Worm (Caenorhabditis elegans) whole organism, mixed stage, embryonic: Measurements from ENCODE around the gene F58F12.4.

Source experiments
- M03D4.4 ChIP-seq: sonication (generic microtip); optimal IDR thresholded peaks from 2 replicates; lab custom pipeline; 2017; ENCODE audit warnings: mild to moderate bottlenecking, missing genetic modification characterization, missing compliant biosample characterization
- bed-3 ChIP-seq: fragments of 200-800 bp; sonication (Bioruptor generic); optimal IDR thresholded peaks from 3 replicates; lab custom pipeline; 2018; ENCODE audit warnings: mild to moderate bottlenecking, missing genetic modification characterization, moderate library complexity, missing compliant biosample characterization
- blmp-1 ChIP-seq: fragments of 150-350 bp; optimal IDR thresholded peaks from 2 replicates; lab custom pipeline; 2014; ENCODE audit warnings: missing biosample characterization, missing genetic modification characterization
- ceh-39 ChIP-seq: fragments of 150-350 bp; optimal IDR thresholded peaks from 2 replicates; lab custom pipeline; 2014; ENCODE audit warnings: missing biosample characterization, missing genetic modification characterization
- ceh-43 ChIP-seq: fragments of 200-800 bp; sonication (Bioruptor generic); optimal IDR thresholded peaks from 2 replicates; lab custom pipeline; 2018; ENCODE audit warnings: mild to moderate bottlenecking, missing genetic modification characterization, moderate library complexity, missing compliant biosample characterization
- ceh-83 ChIP-seq: fragments of 200-800 bp; sonication (Bioruptor generic); optimal IDR thresholded peaks from 2 replicates; lab custom pipeline; 2018; ENCODE audit warnings: mild to moderate bottlenecking, missing genetic modification characterization, missing compliant biosample characterization
- ces-1 ChIP-seq: fragments of 150-350 bp; optimal IDR thresholded peaks from 2 replicates; lab custom pipeline; 2014; ENCODE audit warnings: missing biosample characterization, missing genetic modification reagents, missing genetic modification characterization
- cnd-1 ChIP-seq: fragments of 200-800 bp; sonication (Bioruptor generic); optimal IDR thresholded peaks from 2 replicates; lab custom pipeline; 2018; ENCODE audit warnings: mild to moderate bottlenecking, missing genetic modification characterization, missing compliant biosample characterization
- drap-1 ChIP-seq: fragments of 200-800 bp; sonication (Bioruptor generic); optimal IDR thresholded peaks from 3 replicates; lab custom pipeline; 2018; ENCODE audit warnings: mild to moderate bottlenecking, missing genetic modification characterization, missing compliant biosample characterization
- elt-1 ChIP-seq: sonication (generic microtip); optimal IDR thresholded peaks from 2 replicates; lab custom pipeline; 2017; ENCODE audit warnings: missing genetic modification characterization, mild to moderate bottlenecking, missing compliant biosample characterization, antibody characterized with exemption, moderate library complexity, borderline replicate concordance; ENCODE audit not compliant: insufficient read depth
- elt-3 ChIP-seq: fragments of 150-350 bp; optimal IDR thresholded peaks from 2 replicates; lab custom pipeline; 2014; ENCODE audit warnings: missing biosample characterization, missing genetic modification characterization
- flh-1 ChIP-seq: fragments of 200-800 bp; sonication (Bioruptor generic); optimal IDR thresholded peaks from 2 replicates; lab custom pipeline; 2018; ENCODE audit warnings: mild to moderate bottlenecking, missing genetic modification characterization, moderate library complexity, missing compliant biosample characterization
- ham-2 ChIP-seq: fragments of 200-800 bp; sonication (Bioruptor generic); optimal IDR thresholded peaks from 2 replicates; lab custom pipeline; 2018; ENCODE audit warnings: mild to moderate bottlenecking, missing genetic modification characterization, missing compliant biosample characterization
- hlh-1 ChIP-seq: fragments of 150-350 bp; optimal IDR thresholded peaks from 2 replicates; lab custom pipeline; 2014; ENCODE audit warnings: missing biosample characterization, missing genetic modification reagents, missing genetic modification characterization
- lin-13 ChIP-seq: fragments of 150-350 bp; optimal IDR thresholded peaks from 2 replicates; lab custom pipeline; 2014; ENCODE audit warnings: missing biosample characterization, missing genetic modification characterization
- lin-32 ChIP-seq: fragments of 200-800 bp; sonication (Bioruptor generic); optimal IDR thresholded peaks from 2 replicates; lab custom pipeline; 2018; ENCODE audit warnings: mild to moderate bottlenecking, missing genetic modification characterization, missing compliant biosample characterization
- lsy-2 ChIP-seq: fragments of 150-350 bp; optimal IDR thresholded peaks from 2 replicates; lab custom pipeline; 2014; ENCODE audit warnings: missing biosample characterization, missing genetic modification characterization
- mab-5 ChIP-seq: fragments of 150-350 bp; optimal IDR thresholded peaks from 2 replicates; lab custom pipeline; 2014; ENCODE audit warnings: missing biosample characterization, missing genetic modification characterization
- mep-1 ChIP-seq: fragments of 150-350 bp; optimal IDR thresholded peaks from 2 replicates; lab custom pipeline; 2017; ENCODE audit warnings: missing biosample characterization, missing genetic modification reagents, missing genetic modification characterization, inconsistent platforms
- mls-2 ChIP-seq: sonication (generic microtip); optimal IDR thresholded peaks from 2 replicates; lab custom pipeline; 2016; ENCODE audit warnings: mild to moderate bottlenecking, missing genetic modification characterization, moderate library complexity, missing compliant biosample characterization
- nhr-12 ChIP-seq: fragments of 150-350 bp; optimal IDR thresholded peaks from 2 replicates; lab custom pipeline; 2014; ENCODE audit warnings: missing biosample characterization, missing genetic modification characterization
- nhr-2 ChIP-seq: fragments of 150-350 bp; optimal IDR thresholded peaks from 2 replicates; lab custom pipeline; 2014; ENCODE audit warnings: missing biosample characterization, missing genetic modification characterization
- nhr-237 ChIP-seq: fragments of 150-350 bp; optimal IDR thresholded peaks from 2 replicates; lab custom pipeline; 2014; ENCODE audit warnings: missing biosample characterization, missing genetic modification characterization
- nhr-28 ChIP-seq: fragments of 150-350 bp; optimal IDR thresholded peaks from 2 replicates; lab custom pipeline; 2014; ENCODE audit warnings: missing biosample characterization, missing genetic modification characterization
- nhr-76 ChIP-seq: sonication (generic microtip); optimal IDR thresholded peaks from 2 replicates; lab custom pipeline; 2017; ENCODE audit warnings: missing biosample characterization, missing genetic modification characterization
- pha-4 ChIP-seq: fragments of 150-350 bp; optimal IDR thresholded peaks from 2 replicates; lab custom pipeline; 2018; ENCODE audit warnings: missing biosample characterization, missing genetic modification reagents, missing genetic modification characterization
- sem-2 ChIP-seq: fragments of 200-800 bp; sonication (Bioruptor generic); optimal IDR thresholded peaks from 2 replicates; lab custom pipeline; 2018; ENCODE audit warnings: mild to moderate bottlenecking, missing genetic modification characterization, missing compliant biosample characterization
- snpc-4 ChIP-seq: fragments of 150-350 bp; optimal IDR thresholded peaks from 2 replicates; lab custom pipeline; 2014; ENCODE audit warnings: missing biosample characterization, missing genetic modification characterization
- unc-120 ChIP-seq: sonication (generic microtip); optimal IDR thresholded peaks from 2 replicates; lab custom pipeline; 2017; ENCODE audit warnings: missing genetic modification characterization, missing compliant biosample characterization; ENCODE audit not compliant: poor library complexity, severe bottlenecking
- unc-39 ChIP-seq: fragments of 150-350 bp; optimal IDR thresholded peaks from 2 replicates; lab custom pipeline; 2014; ENCODE audit warnings: missing biosample characterization, missing genetic modification characterization
- unc-62 ChIP-seq: fragments of 150-350 bp; optimal IDR thresholded peaks from 2 replicates; lab custom pipeline; 2014; ENCODE audit warnings: missing biosample characterization, missing genetic modification reagents, missing genetic modification characterization
- zip-8 ChIP-seq: fragments of 150-350 bp; optimal IDR thresholded peaks from 2 replicates; lab custom pipeline; 2014; ENCODE audit warnings: missing biosample characterization, missing genetic modification characterization
- ztf-11 ChIP-seq: fragments of 150-350 bp; optimal IDR thresholded peaks from 2 replicates; lab custom pipeline; 2014; ENCODE audit warnings: missing biosample characterization, missing genetic modification characterization

F58F12.4 gene

DNA sequence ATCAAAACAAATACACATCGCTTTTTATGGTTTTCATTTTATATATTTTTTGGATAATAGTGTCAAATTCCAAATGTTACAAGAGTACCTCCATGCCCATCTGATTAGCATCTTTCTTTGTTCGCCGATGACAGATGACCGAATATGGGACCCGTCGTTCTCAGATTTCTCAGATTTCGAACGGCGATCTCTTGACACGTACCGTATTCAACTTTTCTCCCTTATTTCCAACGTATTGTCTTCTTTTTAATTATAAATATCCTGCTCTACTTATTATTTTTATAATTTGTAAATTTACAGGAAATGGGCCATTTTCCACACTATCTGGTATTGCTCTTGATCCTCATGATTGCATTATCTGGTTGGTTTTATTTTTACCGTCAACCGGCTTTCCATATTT, 11.8 kb downstream of the F58F12.4 start, which contains the start of gene zig-10:
TSS of gene zig-10 (plus strand) at position 301 of the 400 bp plus-strand sequence.
- TF ChIP-seq nhr-28 (tag; lab: Kevin White, UChicago) = no peak
- no peak for TF ChIP-seq lsy-2 (tag; lab: Kevin White, UChicago)
- TF ChIP-seq lin-32 = no peak
- no peak for TF ChIP-seq flh-1
- no peak for TF ChIP-seq zip-8
- peak; percentile 37 for TF ChIP-seq elt-1
- TF ChIP-seq, all 35 proteins: peak for 1

ce11 chrII:6401649-6402048, 15.1 kb downstream of the F58F12.4 start, which contains the start of gene btb-2:
Gene btb-2, plus strand, starts transcription at chrII:6401949.
- TF ChIP-seq unc-39 (tag; lab: Kevin White, UChicago) (no peak), lin-13 (tag; lab: Kevin White, UChicago) (no peak), lin-32 (no peak), nhr-76 (tag; lab: Kevin White, UChicago) (no peak), ceh-83 (GFP tag; lab: Kevin White, UChicago) (no peak), mls-2 (tag; lab: Kevin White, UChicago) (no peak), nhr-12 (no peak), zip-8 (no peak), nhr-28 (tag; lab: Kevin White, UChicago) (no peak), nhr-237 (tag; lab: Kevin White, UChicago) (no peak), unc-62 (no peak)

DNA sequence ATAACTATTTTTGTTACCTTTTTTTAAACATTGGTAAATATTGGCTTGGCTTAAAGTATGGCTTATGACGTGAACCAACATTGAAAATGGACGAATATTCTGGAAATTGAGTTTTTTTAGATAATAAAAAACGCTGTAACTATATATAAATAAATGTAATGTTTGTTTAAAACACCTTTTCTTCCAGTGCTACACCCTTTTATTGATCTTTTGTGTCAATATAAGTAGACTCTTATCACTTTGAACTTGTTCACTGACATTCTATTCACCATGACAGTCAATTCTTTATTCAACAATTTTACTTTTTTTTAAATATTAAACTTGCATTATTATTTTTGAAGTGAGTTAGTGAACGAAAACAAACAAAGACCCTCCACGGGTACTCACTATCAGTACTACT, 16.7 kb downstream of the F58F12.4 start, which contains the start of gene T25D10.1:
TSS of gene T25D10.1 (plus strand) at position 169 of the 400 bp plus-strand sequence.
- TF ChIP-seq snpc-4 (tag; lab: Kevin White, UChicago) = no peak
- TF ChIP-seq mls-2 (tag; lab: Kevin White, UChicago) = no peak
- TF ChIP-seq ces-1 (GFP tag; lab: Kevin White, UChicago) = no peak
- no peak for TF ChIP-seq ceh-83 (GFP tag; lab: Kevin White, UChicago)
- no peak for TF ChIP-seq zip-8
- no peak for TF ChIP-seq blmp-1 (tag; lab: Kevin White, UChicago)
- TF ChIP-seq sem-2 (GFP tag; lab: Kevin White, UChicago) = no peak
- no peak for TF ChIP-seq drap-1 (GFP tag; lab: Kevin White, UChicago)
- TF ChIP-seq unc-62 = no peak
- TF ChIP-seq mab-5 (tag; lab: Kevin White, UChicago) = no peak
- TF ChIP-seq M03D4.4 (tag; lab: Kevin White, UChicago) = no peak
- no peak for TF ChIP-seq elt-1

ce11 chrII:6407279-6407678, 20.7 kb downstream of the F58F12.4 start, which contains the start of gene spp-11:
Gene spp-11, minus strand, starts transcription at chrII:6407379.
- TF ChIP-seq ham-2 (GFP tag; lab: Kevin White, UChicago) (no peak), nhr-2 (tag; lab: Kevin White, UChicago) (no peak), nhr-76 (tag; lab: Kevin White, UChicago) (no peak), unc-39 (tag; lab: Kevin White, UChicago) (no peak), unc-62 (no peak), ceh-43 (GFP tag; lab: Kevin White, UChicago) (no peak), blmp-1 (tag; lab: Kevin White, UChicago) (no peak), flh-1 (no peak), lsy-2 (tag; lab: Kevin White, UChicago) (no peak), lin-13 (tag; lab: Kevin White, UChicago) (no peak), ceh-39 (no peak), nhr-237 (tag; lab: Kevin White, UChicago) (no peak), pha-4 (tag; lab: Kevin White, UChicago) (no peak), mls-2 (tag; lab: Kevin White, UChicago) (no peak), bed-3 (GFP tag; lab: Kevin White, UChicago) (no peak), snpc-4 (tag; lab: Kevin White, UChicago) (no peak), hlh-1 (tag; lab: Kevin White, UChicago) (no peak), ztf-11 (tag; lab: Kevin White, UChicago) (no peak), elt-3 (no peak)

- TF ChIP-seq zip-8 (peak; percentile 65), ham-2 (GFP tag; lab: Kevin White, UChicago) (peak; percentile 90), mep-1 (peak; percentile 31), elt-1 (peak; percentile 69), pha-4 (tag; lab: Kevin White, UChicago) (no peak), lin-32 (peak; percentile 31), nhr-2 (tag; lab: Kevin White, UChicago) (peak; percentile 9), cnd-1 (tag; lab: Kevin White, UChicago) (peak; percentile 36), mls-2 (tag; lab: Kevin White, UChicago) (peak; percentile 44), unc-120 (tag; lab: Kevin White, UChicago) (no peak)
These were observed 22.5 kb downstream of the F58F12.4 start for ce11 chrII:6409098-6409497.
